Worm (Caenorhabditis elegans): ENCODE measurements around the gene K07F5.15.

DNA sequence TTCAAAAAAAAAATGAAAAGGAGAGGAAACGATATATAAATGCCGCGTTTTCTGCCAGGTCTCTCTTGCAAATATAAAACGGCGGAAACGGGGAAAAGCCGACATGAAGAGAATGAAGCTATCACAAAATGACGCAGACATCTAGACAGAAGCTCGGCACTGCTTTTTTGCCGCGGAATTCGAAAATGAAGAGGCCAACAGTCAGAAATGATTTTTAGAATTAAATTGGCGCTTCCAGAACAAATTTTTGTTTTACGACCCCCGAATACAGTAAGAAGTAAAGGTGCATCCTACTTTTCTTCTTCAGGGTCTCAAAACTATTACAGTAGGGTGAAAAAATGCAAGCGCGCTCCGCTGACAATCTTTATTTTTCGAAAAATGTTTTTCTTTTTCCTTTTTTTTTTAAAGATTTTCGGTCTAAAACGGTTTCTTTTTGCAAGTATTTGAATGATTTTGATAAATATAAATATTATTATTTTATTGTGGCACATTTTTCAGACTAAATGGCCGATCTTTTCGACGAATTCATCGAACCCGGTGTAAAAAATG is 39.6 kb upstream of the K07F5.15 start, which contains the start of gene mtr-4:
- no peak for TF ChIP-seq blmp-1 (tag; optimal IDR thresholded peaks at IDR 0.05; ENCODE audit: insufficient read depth)
- no peak for TF ChIP-seq ama-1 (optimal IDR thresholded peaks at IDR 0.05)
- no peak for TF ChIP-seq ztf-11 (tag; optimal IDR thresholded peaks at IDR 0.05)
- TF ChIP-seq aly-2 (tag; optimal IDR thresholded peaks at IDR 0.05) = no peak
- no peak for TF ChIP-seq mab-5 (tag; optimal IDR thresholded peaks at IDR 0.05)
- TF ChIP-seq nhr-237 (tag; optimal IDR thresholded peaks at IDR 0.05) = no peak
- TF ChIP-seq snpc-4 (tag; optimal IDR thresholded peaks at IDR 0.05) = no peak
- no peak for TF ChIP-seq nhr-12 (tag; optimal IDR thresholded peaks at IDR 0.05)
- no peak for TF ChIP-seq zag-1 (tag; optimal IDR thresholded peaks at IDR 0.05)
- no peak for TF ChIP-seq unc-55 (GFP tag; optimal IDR thresholded peaks at IDR 0.05)
- no peak for TF ChIP-seq skn-1 (tag; optimal IDR thresholded peaks at IDR 0.05)
- no peak for TF ChIP-seq lsy-2 (tag; optimal IDR thresholded peaks at IDR 0.05)
